Fruit fly (Drosophila melanogaster): ENCODE data around the gene bap.

The bap gene

DNA sequence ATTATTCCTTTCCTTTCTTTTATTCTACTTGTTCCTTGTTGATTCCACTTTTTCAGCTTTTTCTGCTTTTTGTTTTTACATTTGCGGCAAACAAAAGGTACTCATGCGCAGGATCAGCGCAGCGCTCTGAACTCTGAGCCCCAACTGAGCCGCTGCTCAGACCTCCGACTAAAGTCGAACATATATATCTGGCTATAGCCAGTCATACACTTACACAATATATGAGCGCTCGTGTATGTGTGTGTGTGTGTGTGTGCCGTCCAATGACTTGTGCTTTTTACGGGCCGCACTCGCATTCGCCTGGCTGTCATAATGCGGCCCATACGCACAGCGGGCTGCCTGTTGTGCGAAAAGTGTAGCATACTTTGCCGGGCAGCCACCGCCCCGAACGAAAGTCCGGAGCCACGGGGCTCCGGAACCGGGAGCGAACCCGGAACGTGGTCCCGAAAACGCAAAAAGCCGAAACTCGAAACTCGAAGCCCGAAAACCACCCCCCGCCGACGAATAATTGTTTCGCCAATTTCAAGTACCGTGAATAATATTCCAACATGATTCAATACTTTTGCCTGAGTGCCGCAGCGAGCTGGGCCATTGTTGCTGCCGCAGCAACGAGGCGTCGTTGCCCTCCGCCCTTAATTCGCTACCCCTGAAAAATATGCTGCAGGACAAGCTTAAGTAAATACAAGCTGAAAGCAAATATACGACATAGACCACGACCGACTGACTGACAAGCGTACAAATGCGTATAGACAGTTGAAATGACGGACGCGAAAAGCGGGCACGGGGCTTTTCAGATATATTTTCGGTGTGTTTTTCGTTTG, 49.0 kb upstream of the bap start (continued):
- TF ChIP-seq Adf1 (GFP tag; IDR thresholded peaks at IDR 0.05) (peak; percentile 33), CG12942 (GFP tag; optimal IDR thresholded peaks at IDR 0.05) (no peak), CG13894 (tag; optimal IDR thresholded peaks at IDR 0.05) (peak; percentile 92), kni (GFP tag; optimal IDR thresholded peaks at IDR 0.05) (peak; percentile 49)

DNA sequence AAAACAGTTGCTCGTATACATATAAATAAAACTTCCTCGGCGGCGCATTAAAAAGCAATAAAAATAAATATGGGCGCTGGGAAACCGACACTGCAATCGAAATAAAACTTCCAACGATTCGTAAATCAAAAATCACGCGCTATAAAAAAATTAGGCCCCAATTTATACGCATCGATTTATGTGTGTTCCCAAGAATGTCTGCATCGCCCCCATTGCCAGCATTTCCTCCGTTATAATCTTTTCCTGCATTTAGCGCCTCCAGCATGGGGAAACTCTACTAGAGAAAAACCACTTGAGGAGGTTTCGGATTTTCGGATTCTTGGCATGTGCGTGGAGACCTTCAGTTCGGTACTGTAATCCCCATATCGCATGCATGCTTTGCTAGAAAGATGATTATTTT, 45.5 kb upstream of the bap start:
- TF ChIP-seq kni (GFP tag; optimal IDR thresholded peaks at IDR 0.05): peak; percentile 23
- peak; percentile 82 for TF ChIP-seq sd (tag; optimal IDR thresholded peaks at IDR 0.05)
- peak; percentile 18 for TF ChIP-seq gcm (GFP tag; optimal IDR thresholded peaks at IDR 0.05)
- 0 out of 3 replicates have a peak, but pooled peaks have one; percentile 24 for TF ChIP-seq CG2199 (GFP tag; IDR thresholded peaks at IDR 0.05)
- TF ChIP-seq CG8290 (GFP tag; optimal IDR thresholded peaks at IDR 0.05): no peak
- TF ChIP-seq CG8290 (tag; optimal IDR thresholded peaks at IDR 0.05): no peak
- peak; percentile 52 for TF ChIP-seq oc (tag; optimal IDR thresholded peaks at IDR 0.05)
- peak; percentile 5 for TF ChIP-seq CG7745 (tag; optimal IDR thresholded peaks at IDR 0.05)
- TF ChIP-seq abd-A (tag; optimal IDR thresholded peaks at IDR 0.05): peak; percentile 27
- no peak for TF ChIP-seq mam (GFP tag; optimal IDR thresholded peaks at IDR 0.05)
- peak; percentile 26 for TF ChIP-seq kah (GFP tag; optimal IDR thresholded peaks at IDR 0.05)
- TF ChIP-seq CG10267 (tag; optimal IDR thresholded peaks at IDR 0.05): no peak
- TF ChIP-seq run (tag; optimal IDR thresholded peaks at IDR 0.05): peak; percentile 5

DNA sequence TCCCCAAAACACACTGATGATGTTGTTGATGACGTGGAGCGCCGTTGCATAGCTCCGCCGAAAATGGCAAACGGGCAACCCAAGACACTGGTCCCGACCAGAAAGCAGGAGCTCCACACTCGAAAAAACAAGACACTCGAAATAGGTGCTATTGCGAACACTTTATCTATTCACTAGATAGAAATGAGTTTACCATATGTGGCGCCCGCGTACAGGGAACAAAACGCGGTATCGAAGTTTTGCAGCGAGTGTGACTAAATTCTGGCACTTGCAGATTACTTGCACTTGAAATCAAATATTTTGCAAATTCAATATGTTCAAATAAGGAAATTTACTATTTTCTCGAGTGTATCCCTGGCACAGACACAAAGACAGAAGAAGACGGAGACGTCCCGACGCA, 43.7 kb upstream of the bap start:
- TF ChIP-seq CG4820 (GFP tag; optimal IDR thresholded peaks at IDR 0.05): no peak
- TF ChIP-seq CG32772 (GFP tag; IDR thresholded peaks at IDR 0.05): no peak
- TF ChIP-seq row (GFP tag; IDR thresholded peaks at IDR 0.05): 0 out of 3 replicates have a peak, but pooled peaks have one; percentile 27
- peak; percentile 6 for TF ChIP-seq CG2678 (tag; optimal IDR thresholded peaks at IDR 0.05)
- no peak for TF ChIP-seq insv (GFP tag; optimal IDR thresholded peaks at IDR 0.05)
- no peak for TF ChIP-seq C15 (GFP tag; IDR thresholded peaks at IDR 0.05)
- no peak for TF ChIP-seq CG3726 (GFP tag; IDR thresholded peaks at IDR 0.05)
- no peak for TF ChIP-seq pum (GFP tag; optimal IDR thresholded peaks at IDR 0.05)
- no peak for TF ChIP-seq D19B (GFP tag; optimal IDR thresholded peaks at IDR 0.05)
- no peak for TF ChIP-seq Stat92E (GFP tag; optimal IDR thresholded peaks at IDR 0.05)
- no peak for TF ChIP-seq CG30403 (GFP tag; optimal IDR thresholded peaks at IDR 0.05)
- TF ChIP-seq slou (GFP tag; optimal IDR thresholded peaks at IDR 0.05): no peak
- no peak for TF ChIP-seq Aef1 (GFP tag; IDR thresholded peaks at IDR 0.05)
- TF ChIP-seq ERR (GFP tag; optimal IDR thresholded peaks at IDR 0.05): no peak
- TF ChIP-seq CG32532 (GFP tag; IDR thresholded peaks at IDR 0.05): no peak
- TF ChIP-seq gem (tag; optimal IDR thresholded peaks at IDR 0.05): peak; percentile 12
- no peak for TF ChIP-seq abd-A (tag; optimal IDR thresholded peaks at IDR 0.05)
- no peak for TF ChIP-seq CG8944 (GFP tag; optimal IDR thresholded peaks at IDR 0.05)
- no peak for TF ChIP-seq CG13624 (GFP tag; optimal IDR thresholded peaks at IDR 0.05)
- TF ChIP-seq CG17328 (GFP tag; IDR thresholded peaks at IDR 0.05): no peak
- no peak for TF ChIP-seq fd64A (GFP tag; optimal IDR thresholded peaks at IDR 0.05)
- no peak for TF ChIP-seq Scr (GFP tag; IDR thresholded peaks at IDR 0.05; ENCODE audit: partially characterized antibody)
- no peak for TF ChIP-seq bowl (GFP tag; IDR thresholded peaks at IDR 0.05)
- TF ChIP-seq CG9215 (GFP tag; IDR thresholded peaks at IDR 0.05): no peak
- TF ChIP-seq toy (GFP tag; IDR thresholded peaks at IDR 0.05): no peak
- TF ChIP-seq Med (GFP tag): peak; percentile 78
- no peak for TF ChIP-seq Max (GFP tag; optimal IDR thresholded peaks at IDR 0.05)
- TF ChIP-seq HLHmδ (GFP tag; optimal IDR thresholded peaks at IDR 0.05): no peak
- no peak for TF ChIP-seq CG10431 (GFP tag; optimal IDR thresholded peaks at IDR 0.05)
- TF ChIP-seq ac (GFP tag; optimal IDR thresholded peaks at IDR 0.05): no peak
- no peak for TF ChIP-seq CG14860 (GFP tag; IDR thresholded peaks at IDR 0.05; ENCODE audit: partially characterized antibody)
- TF ChIP-seq Mes4 (GFP tag; optimal IDR thresholded peaks at IDR 0.05): no peak
- TF ChIP-seq seq (GFP tag; IDR thresholded peaks at IDR 0.05): no peak
